Comparison of ENCODE assay signal across 4 fruit fly cellular contexts in genomic region chr3L:3644337-3645027, dm6.
TF ChIP-seq lines count a peak whose summit lies in the region.

No protein-coding gene starts in this region.

- TF ChIP-seq CTCF in whole organism, embryonic (GFP tag; optimal IDR thresholded peaks at IDR 0.05; lab: Kevin White, UChicago), result no peak

TF ChIP-seq in whole organism, embryonic, 481 proteins besides CTCF, POLR2A, EP300 and RAD21 (continues in another document):
- TF ChIP-seq crp (GFP tag; optimal IDR thresholded peaks at IDR 0.05; lab: Kevin White, UChicago) (no peak), ara (GFP tag; IDR thresholded peaks at IDR 0.05; lab: Robert Waterston, UW) (0 out of 2 replicates have a peak, but pooled peaks have one; percentile 32), CG10979 (tag; optimal IDR thresholded peaks at IDR 0.05; lab: Kevin White, UChicago) (peak; percentile 33), grau (tag; optimal IDR thresholded peaks at IDR 0.05; lab: Kevin White, UChicago) (peak; percentile 26), gem (tag; optimal IDR thresholded peaks at IDR 0.05; lab: Kevin White, UChicago) (peak; percentile 58), dmrt11E (tag; optimal IDR thresholded peaks at IDR 0.05; lab: Kevin White, UChicago) (peak; percentile 46), CG11456 (GFP tag; IDR thresholded peaks at IDR 0.05; lab: Robert Waterston, UW) (0 out of 3 replicates have a peak, but pooled peaks have one; percentile 3), sens (GFP tag; lab: Kevin White, UChicago) (peak; percentile 72), CG17359 (tag; optimal IDR thresholded peaks at IDR 0.05; lab: Kevin White, UChicago) (peak; percentile 6), sug (tag; optimal IDR thresholded peaks at IDR 0.05; lab: Kevin White, UChicago) (no peak), lola (GFP tag; optimal IDR thresholded peaks at IDR 0.05; lab: Kevin White, UChicago) (peak in 1 of 3 experiments; percentile 46), Blimp-1 (GFP tag; optimal IDR thresholded peaks at IDR 0.05; lab: Kevin White, UChicago) (peak; percentile 21), CG14710 (tag; optimal IDR thresholded peaks at IDR 0.05; lab: Kevin White, UChicago) (peak; percentile 13), CG2875 (GFP tag; optimal IDR thresholded peaks at IDR 0.05; lab: Kevin White, UChicago) (no peak), CG13424 (tag; optimal IDR thresholded peaks at IDR 0.05; lab: Kevin White, UChicago) (peak; percentile 3), dmrt99B (tag; optimal IDR thresholded peaks at IDR 0.05; lab: Kevin White, UChicago) (peak; percentile 12), phol (tag; optimal IDR thresholded peaks at IDR 0.05; lab: Kevin White, UChicago) (peak; percentile 12), bsh (GFP tag; optimal IDR thresholded peaks at IDR 0.05; lab: Kevin White, UChicago) (peak in 1 of 2 experiments; percentile 63), CG1603 (tag; optimal IDR thresholded peaks at IDR 0.05; lab: Kevin White, UChicago) (peak; percentile 9), CG11093 (GFP tag; IDR thresholded peaks at IDR 0.05; lab: Robert Waterston, UW) (no peak), unpg (GFP tag; optimal IDR thresholded peaks at IDR 0.05; lab: Kevin White, UChicago) (peak; percentile 37), ATbp (GFP tag; optimal IDR thresholded peaks at IDR 0.05; lab: Kevin White, UChicago) (peak; percentile 20)

TF ChIP-seq in whole organism, prepupa, 60 proteins besides CTCF, POLR2A, EP300 and RAD21 (continues in another document):
- peak; percentile 47 for TF ChIP-seq CG3919 (GFP tag; optimal IDR thresholded peaks at IDR 0.05; lab: Kevin White, UChicago)
- TF ChIP-seq CG6792 (GFP tag; optimal IDR thresholded peaks at IDR 0.05; lab: Kevin White, UChicago), result peak; percentile 2
- no peak for TF ChIP-seq fkh (GFP tag; optimal IDR thresholded peaks at IDR 0.05; lab: Kevin White, UChicago)
- TF ChIP-seq CG16779 (tag; optimal IDR thresholded peaks at IDR 0.05; lab: Kevin White, UChicago), result no peak
- peak; percentile 55 for TF ChIP-seq CG6808 (GFP tag; optimal IDR thresholded peaks at IDR 0.05; lab: Kevin White, UChicago)
- TF ChIP-seq Sox15 (GFP tag; optimal IDR thresholded peaks at IDR 0.05; lab: Kevin White, UChicago), result no peak
- no peak for TF ChIP-seq Gug (GFP tag; IDR thresholded peaks at IDR 0.05; lab: Robert Waterston, UW)
- TF ChIP-seq dsx (GFP tag; optimal IDR thresholded peaks at IDR 0.05; lab: Kevin White, UChicago; ENCODE audit: poor library complexity, severe bottlenecking), result peak; percentile 51
- TF ChIP-seq CG10631 (GFP tag; optimal IDR thresholded peaks at IDR 0.05; lab: Kevin White, UChicago), result peak; percentile 46
- peak; percentile 27 for TF ChIP-seq achi (GFP tag; optimal IDR thresholded peaks at IDR 0.05; lab: Kevin White, UChicago)
- TF ChIP-seq Hr38 (GFP tag; optimal IDR thresholded peaks at IDR 0.05; lab: Kevin White, UChicago), result no peak
- no peak for TF ChIP-seq CG11762 (GFP tag; optimal IDR thresholded peaks at IDR 0.05; lab: Kevin White, UChicago; ENCODE audit: insufficient read depth)
- no peak for TF ChIP-seq Met (GFP tag; optimal IDR thresholded peaks at IDR 0.05; lab: Kevin White, UChicago)
- no peak for TF ChIP-seq CG31627 (GFP tag; optimal IDR thresholded peaks at IDR 0.05; lab: Kevin White, UChicago)
- no peak for TF ChIP-seq CG8632 (GFP tag; optimal IDR thresholded peaks at IDR 0.05; lab: Kevin White, UChicago)
- no peak for TF ChIP-seq topi (GFP tag; optimal IDR thresholded peaks at IDR 0.05; lab: Kevin White, UChicago)
- peak; percentile 18 for TF ChIP-seq CG32006 (GFP tag; optimal IDR thresholded peaks at IDR 0.05; lab: Kevin White, UChicago)
- peak; percentile 14 to 16 for TF ChIP-seq ss (GFP tag; optimal IDR thresholded peaks at IDR 0.05; lab: Kevin White, UChicago)
- no peak for TF ChIP-seq CG6276 (GFP tag; optimal IDR thresholded peaks at IDR 0.05; lab: Kevin White, UChicago)
- TF ChIP-seq svp (GFP tag; lab: Kevin White, UChicago), result no peak
- no peak for TF ChIP-seq salr (GFP tag; optimal IDR thresholded peaks at IDR 0.05; lab: Kevin White, UChicago)
- no peak for TF ChIP-seq Ets21C (GFP tag; optimal IDR thresholded peaks at IDR 0.05; lab: Kevin White, UChicago)
- TF ChIP-seq CG9139 (GFP tag; optimal IDR thresholded peaks at IDR 0.05; lab: Kevin White, UChicago), result no peak
- TF ChIP-seq net (GFP tag; optimal IDR thresholded peaks at IDR 0.05; lab: Kevin White, UChicago), result no peak

TF ChIP-seq in whole organism, pupa, 21 proteins besides CTCF, POLR2A, EP300 and RAD21:
- TF ChIP-seq CG14655 (GFP tag; optimal IDR thresholded peaks at IDR 0.05; lab: Kevin White, UChicago) (peak; percentile 52), Snoo (tag; optimal IDR thresholded peaks at IDR 0.05; lab: Kevin White, UChicago) (no peak), CG12605 (GFP tag; IDR thresholded peaks at IDR 0.05; lab: Robert Waterston, UW) (no peak), EcR (GFP tag; optimal IDR thresholded peaks at IDR 0.05; lab: Kevin White, UChicago) (no peak), CG32121 (GFP tag; IDR thresholded peaks at IDR 0.05; lab: Robert Waterston, UW) (no peak), CG10348 (GFP tag; IDR thresholded peaks at IDR 0.05; lab: Robert Waterston, UW) (no peak), Pif1A (GFP tag; optimal IDR thresholded peaks at IDR 0.05; lab: Kevin White, UChicago) (no peak), CG17806 (tag; optimal IDR thresholded peaks at IDR 0.05; lab: Kevin White, UChicago) (peak; percentile 64), Pif1B (GFP tag; optimal IDR thresholded peaks at IDR 0.05; lab: Kevin White, UChicago) (no peak), Ets98B (GFP tag; IDR thresholded peaks at IDR 0.05; lab: Robert Waterston, UW) (no peak), CG9948 (tag; optimal IDR thresholded peaks at IDR 0.05; lab: Kevin White, UChicago) (peak; percentile 56), CG15710 (tag; optimal IDR thresholded peaks at IDR 0.05; lab: Kevin White, UChicago) (peak; percentile 63), D1 (tag; optimal IDR thresholded peaks at IDR 0.05; lab: Kevin White, UChicago) (no peak), CG4496 (GFP tag; IDR thresholded peaks at IDR 0.05; lab: Robert Waterston, UW) (no peak), CG8301 (tag; optimal IDR thresholded peaks at IDR 0.05; lab: Kevin White, UChicago) (no peak), gl (tag; optimal IDR thresholded peaks at IDR 0.05; lab: Kevin White, UChicago) (peak; percentile 32), CG8159 (tag; optimal IDR thresholded peaks at IDR 0.05; lab: Kevin White, UChicago) (peak; percentile 73), CG13204 (GFP tag; optimal IDR thresholded peaks at IDR 0.05; lab: Kevin White, UChicago) (peak; percentile 8), rn (GFP tag; IDR thresholded peaks at IDR 0.05; lab: Robert Waterston, UW) (no peak), CG34367 (tag; optimal IDR thresholded peaks at IDR 0.05; lab: Kevin White, UChicago) (peak; percentile 31), fd96Ca (GFP tag; IDR thresholded peaks at IDR 0.05; lab: Robert Waterston, UW) (0 out of 3 replicates have a peak, but pooled peaks have one; percentile 18)

TF ChIP-seq in whole organism, wandering third instar larva, 38 proteins besides CTCF, POLR2A, EP300 and RAD21:
- TF ChIP-seq Dfd (GFP tag; optimal IDR thresholded peaks at IDR 0.05; lab: Kevin White, UChicago) (peak; percentile 95), Sp1 (GFP tag; optimal IDR thresholded peaks at IDR 0.05; lab: Kevin White, UChicago) (no peak)

Comparison
In these comparisons a context has a peak if more than half of its experiments do, and no peak if none do; other contexts are left out.
1. Of the 7 proteins assayed by ChIP-seq in both whole organism, embryonic and whole organism, prepupa: peak only in whole organism, embryonic: Blimp-1 and Sox102F; only in whole organism, prepupa: none; in both: none; in neither: 5.